Fruit fly (Drosophila melanogaster): ENCODE data around the gene HERC2.

The HERC2 gene

DNA sequence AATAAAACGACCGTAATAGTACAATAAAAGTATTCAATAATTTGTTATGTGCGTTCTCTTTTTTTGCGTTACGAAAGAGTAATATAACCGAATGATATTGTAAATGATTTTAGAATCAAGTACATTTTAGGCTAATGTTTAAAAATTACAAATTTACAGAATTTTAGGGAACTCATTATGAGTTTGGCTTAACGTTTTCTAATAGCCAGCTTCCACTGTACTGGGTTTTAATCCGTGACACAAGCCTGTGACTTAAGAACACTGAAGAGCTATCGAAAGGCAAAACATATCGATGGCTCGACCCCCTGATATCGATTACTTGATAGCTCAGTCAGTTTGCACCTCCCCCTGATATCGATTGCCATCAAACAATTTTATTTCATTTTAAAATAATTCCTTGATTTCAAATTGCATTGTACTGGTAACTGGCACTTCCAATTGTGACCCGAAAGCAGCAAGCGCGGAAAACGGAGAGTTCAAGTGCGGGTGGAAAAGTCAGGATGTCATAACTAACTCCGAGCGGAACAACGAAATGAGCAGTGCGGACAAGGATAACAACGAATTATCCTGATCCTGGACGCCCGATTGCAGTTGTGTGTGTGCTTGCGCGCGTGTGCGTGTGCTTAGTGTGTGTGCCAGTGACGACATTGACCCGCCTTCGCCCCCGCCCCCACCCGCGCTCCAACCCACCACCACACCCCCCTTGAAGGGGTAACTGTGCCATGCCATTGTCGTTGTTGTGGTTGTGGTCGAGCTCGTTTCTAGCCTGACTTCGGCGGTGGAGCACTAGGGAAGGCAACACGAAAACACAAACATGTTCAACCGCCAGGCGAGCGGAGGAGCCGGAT lies at the start of gene HERC2:
Gene HERC2 (plus strand): TSS at position 330 of the 848 bp plus-strand sequence.
- TF ChIP-seq CG8478 (optimal IDR thresholded peaks at IDR 0.05) (no peak), usp (GFP tag; optimal IDR thresholded peaks at IDR 0.05) (no peak), pan (optimal IDR thresholded peaks at IDR 0.05) (no peak), Dll (optimal IDR thresholded peaks at IDR 0.05) (no peak), psq (optimal IDR thresholded peaks at IDR 0.05) (no peak), EcR (GFP tag; optimal IDR thresholded peaks at IDR 0.05) (no peak)

DNA sequence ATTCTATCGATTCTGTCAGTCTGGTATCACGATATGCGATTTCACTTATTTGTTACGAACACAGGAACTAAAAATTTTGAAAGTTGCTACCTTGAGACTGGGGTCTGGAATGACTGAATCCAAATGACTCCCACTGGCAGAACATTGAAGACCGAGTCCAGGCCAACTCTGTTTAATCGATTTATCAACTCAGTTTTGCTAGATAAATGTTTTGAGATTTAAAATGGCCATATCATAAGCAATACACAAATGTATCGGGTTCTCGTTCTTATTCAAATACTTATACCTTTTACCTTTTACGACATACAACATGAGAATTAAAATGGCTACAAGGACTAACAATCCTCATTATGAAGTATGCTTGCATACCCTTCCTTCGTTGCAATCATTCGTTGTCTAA lies 17.8 kb upstream of the HERC2 start, which contains the start of gene CG12679:
Gene CG12679 (minus strand): TSS at position 101 of the 400 bp plus-strand sequence.
- TF ChIP-seq CG8478 (optimal IDR thresholded peaks at IDR 0.05) (no peak), usp (GFP tag; optimal IDR thresholded peaks at IDR 0.05) (no peak), Dll (optimal IDR thresholded peaks at IDR 0.05) (no peak), psq (optimal IDR thresholded peaks at IDR 0.05) (no peak), pan (optimal IDR thresholded peaks at IDR 0.05) (no peak), EcR (GFP tag; optimal IDR thresholded peaks at IDR 0.05) (no peak)

DNA sequence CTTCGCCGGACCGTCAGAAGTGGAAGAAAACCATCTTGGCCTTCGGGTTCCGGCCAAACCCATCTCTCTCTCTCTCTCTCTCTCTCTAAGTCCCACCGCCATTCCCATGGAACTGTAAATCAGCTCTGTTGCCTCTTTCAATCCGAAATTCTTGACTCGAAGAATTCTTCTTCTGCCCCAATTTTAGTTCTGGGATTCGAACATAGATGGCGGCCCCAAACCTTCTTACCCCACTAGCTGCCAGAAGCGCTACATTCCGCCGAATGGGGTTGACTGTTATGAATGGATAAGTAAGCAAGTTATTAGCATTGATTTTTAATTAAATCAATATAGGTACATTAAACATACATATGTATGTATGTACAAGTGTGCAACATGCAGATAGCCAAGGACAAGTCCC lies 8.3 kb upstream of the HERC2 start:
- no peak for TF ChIP-seq psq (optimal IDR thresholded peaks at IDR 0.05)
- TF ChIP-seq usp (GFP tag; optimal IDR thresholded peaks at IDR 0.05) = no peak
- TF ChIP-seq EcR (GFP tag; optimal IDR thresholded peaks at IDR 0.05) = no peak
- no peak for TF ChIP-seq CG8478 (optimal IDR thresholded peaks at IDR 0.05)
- no peak for TF ChIP-seq pan (optimal IDR thresholded peaks at IDR 0.05)
- TF ChIP-seq Dll (optimal IDR thresholded peaks at IDR 0.05) = no peak

DNA sequence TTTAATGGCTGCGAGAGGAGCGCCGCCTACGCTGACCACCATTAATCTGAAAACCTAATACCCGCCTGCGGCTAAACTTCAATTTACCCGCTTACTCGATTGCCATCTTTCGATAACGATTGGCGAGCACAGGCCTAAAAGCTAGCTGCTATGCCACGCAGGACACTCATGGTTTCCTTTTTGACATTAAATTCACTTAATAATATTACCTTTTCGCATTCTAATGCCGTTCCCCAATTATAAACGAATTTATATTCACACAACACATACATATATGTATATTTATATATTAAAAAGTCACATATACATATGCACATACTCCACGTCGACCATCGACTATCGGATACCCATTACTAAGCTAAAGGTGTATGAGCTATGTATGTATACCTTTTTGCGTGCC lies 4.6 kb upstream of the HERC2 start:
- no peak for TF ChIP-seq EcR (GFP tag; optimal IDR thresholded peaks at IDR 0.05)
- no peak for TF ChIP-seq CG8478 (optimal IDR thresholded peaks at IDR 0.05)

DNA sequence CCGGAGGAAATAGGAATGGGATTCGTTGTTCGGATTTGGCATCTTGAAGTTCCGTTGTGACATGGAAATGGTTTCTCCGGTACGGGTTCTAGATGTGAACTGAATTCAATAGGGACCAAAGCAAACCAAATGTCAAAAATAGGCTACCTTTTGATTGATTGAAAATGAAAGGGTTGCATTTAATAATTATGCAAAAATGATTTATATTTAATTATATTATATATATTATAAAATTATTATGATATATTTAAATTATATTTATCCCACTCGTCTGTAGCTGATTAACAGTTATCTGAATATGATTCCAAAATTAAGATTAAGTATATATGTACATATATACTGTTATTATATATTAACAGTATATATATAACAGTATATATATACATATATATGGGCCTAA lies 3.5 kb upstream of the HERC2 start, which contains the start of gene jb:
Gene jb (minus strand): TSS at position 101 of the 400 bp plus-strand sequence.
- TF ChIP-seq Dll (optimal IDR thresholded peaks at IDR 0.05) = no peak
- no peak for TF ChIP-seq pan (optimal IDR thresholded peaks at IDR 0.05)
- TF ChIP-seq usp (GFP tag; optimal IDR thresholded peaks at IDR 0.05) = no peak
- no peak for TF ChIP-seq EcR (GFP tag; optimal IDR thresholded peaks at IDR 0.05)
- TF ChIP-seq psq (optimal IDR thresholded peaks at IDR 0.05) = no peak
- TF ChIP-seq CG8478 (optimal IDR thresholded peaks at IDR 0.05) = no peak

DNA sequence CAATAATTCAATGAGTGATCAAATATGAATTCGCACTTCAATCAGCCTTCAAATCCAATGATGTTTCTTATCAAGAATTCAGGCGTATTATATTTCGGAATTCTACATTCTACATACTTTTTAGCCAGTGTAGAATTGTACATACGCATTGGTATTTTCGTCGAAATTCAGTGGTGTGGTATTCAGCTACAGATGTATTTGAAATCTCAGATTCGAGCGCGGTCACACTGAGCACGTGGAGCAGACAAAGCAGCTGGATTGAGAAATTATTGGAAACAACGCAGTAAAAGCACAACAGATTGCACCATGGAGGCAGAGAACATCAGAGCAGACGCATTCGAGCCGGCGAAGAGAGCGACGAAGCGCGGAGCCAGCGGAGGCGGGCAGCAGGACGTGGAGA lies 3.0 kb upstream of the HERC2 start:
- TF ChIP-seq Dll (optimal IDR thresholded peaks at IDR 0.05) (no peak), EcR (GFP tag; optimal IDR thresholded peaks at IDR 0.05) (no peak), pan (optimal IDR thresholded peaks at IDR 0.05) (no peak), CG8478 (optimal IDR thresholded peaks at IDR 0.05) (no peak), usp (GFP tag; optimal IDR thresholded peaks at IDR 0.05) (no peak), psq (optimal IDR thresholded peaks at IDR 0.05) (no peak)

DNA sequence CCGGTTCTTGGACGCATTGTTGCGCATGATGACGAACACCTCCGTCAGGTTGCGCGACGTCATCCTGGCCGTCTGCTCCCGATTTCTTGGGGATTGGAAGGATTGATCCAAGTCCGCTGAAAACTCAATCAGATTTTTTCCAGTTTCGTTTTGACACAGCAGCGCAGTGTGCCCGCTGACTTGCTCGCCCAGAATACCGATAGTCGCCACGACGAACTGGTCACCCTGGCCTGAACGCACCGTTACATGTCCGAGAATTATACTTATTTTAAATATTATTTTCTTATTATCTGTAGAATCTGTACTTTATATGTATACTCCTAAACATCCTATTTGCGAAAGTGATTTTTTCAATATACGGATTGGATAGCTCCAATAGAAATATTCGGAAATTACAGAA lies 615 bp upstream of the HERC2 start, which contains the start of gene Syx16:
Gene Syx16 (minus strand): TSS at position 172 of the 400 bp plus-strand sequence.
- TF ChIP-seq CG8478 (optimal IDR thresholded peaks at IDR 0.05) (no peak), psq (optimal IDR thresholded peaks at IDR 0.05) (no peak), pan (optimal IDR thresholded peaks at IDR 0.05) (no peak)

DNA sequence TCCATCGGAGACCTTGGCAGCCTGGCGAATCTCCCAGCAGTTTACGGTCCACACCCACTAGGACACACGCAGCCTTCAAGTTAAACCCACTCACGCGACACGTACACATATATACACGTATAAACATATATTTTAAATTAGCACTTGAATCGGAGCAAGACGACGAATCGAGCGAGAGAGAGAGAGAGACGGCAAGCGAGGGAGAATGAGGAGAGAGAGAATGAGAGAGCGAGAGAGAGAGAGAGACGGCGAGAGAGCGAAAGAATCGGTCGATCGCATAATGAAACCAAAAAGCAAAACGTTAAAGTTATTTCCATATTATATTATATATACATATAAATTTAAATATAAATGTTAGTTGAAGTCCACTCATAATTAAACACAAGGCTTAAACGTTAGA lies 17.4 kb downstream of the HERC2 start:
- TF ChIP-seq psq (optimal IDR thresholded peaks at IDR 0.05) (no peak), CG8478 (optimal IDR thresholded peaks at IDR 0.05) (peak; percentile 42)

DNA sequence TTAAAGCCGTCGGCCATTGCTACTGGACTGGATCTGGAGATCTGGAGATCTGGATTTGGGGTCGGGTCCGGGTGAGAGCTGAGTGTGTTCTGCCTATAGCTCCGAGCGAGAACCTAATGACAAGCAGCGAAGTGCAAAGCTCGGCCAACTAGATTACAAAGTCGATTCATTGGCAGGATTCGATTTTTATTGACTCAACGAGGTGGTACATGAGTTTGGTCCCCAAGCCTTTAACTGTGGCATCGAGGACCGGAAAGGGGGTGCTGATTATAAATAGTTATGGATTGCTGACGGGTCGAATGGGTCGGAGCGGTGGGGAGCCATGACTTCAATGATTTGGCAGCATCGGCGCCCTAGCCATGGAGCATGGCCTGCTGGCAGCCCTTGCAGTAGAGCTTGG lies 19.3 kb downstream of the HERC2 start, which contains the start of gene CG15459:
Gene CG15459 (minus strand): TSS at position 101 of the 400 bp plus-strand sequence.
- TF ChIP-seq pan (optimal IDR thresholded peaks at IDR 0.05) = no peak
- no peak for TF ChIP-seq usp (GFP tag; optimal IDR thresholded peaks at IDR 0.05)
- TF ChIP-seq CG8478 (optimal IDR thresholded peaks at IDR 0.05) = no peak
- TF ChIP-seq EcR (GFP tag; optimal IDR thresholded peaks at IDR 0.05) = no peak
- TF ChIP-seq psq (optimal IDR thresholded peaks at IDR 0.05) = no peak
- TF ChIP-seq Dll (optimal IDR thresholded peaks at IDR 0.05) = no peak

DNA sequence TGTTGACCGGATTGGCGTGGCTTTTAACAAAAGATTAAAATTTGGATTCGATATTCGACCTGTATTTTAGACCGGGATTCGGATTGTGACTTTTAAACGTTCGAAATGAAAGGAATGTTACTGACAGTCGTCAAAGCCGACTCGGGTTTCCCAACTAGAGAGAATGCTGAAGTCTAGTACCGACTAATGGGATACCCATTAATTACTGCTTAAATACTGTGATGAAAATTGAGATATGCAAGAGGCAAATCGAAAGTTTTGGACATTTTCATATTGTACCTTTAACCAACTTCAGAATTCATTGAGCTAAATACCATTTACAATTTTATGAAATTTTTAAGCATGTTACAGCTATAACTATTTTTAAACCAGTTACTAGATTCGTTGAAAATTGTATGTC lies 19.9 kb downstream of the HERC2 start, which contains the start of gene CG15458:
Gene CG15458 (minus strand): TSS at position 101 of the 400 bp plus-strand sequence.
- no peak for TF ChIP-seq CG8478 (optimal IDR thresholded peaks at IDR 0.05)
- TF ChIP-seq pan (optimal IDR thresholded peaks at IDR 0.05) = no peak
- TF ChIP-seq Dll (optimal IDR thresholded peaks at IDR 0.05) = no peak
- no peak for TF ChIP-seq psq (optimal IDR thresholded peaks at IDR 0.05)
- TF ChIP-seq usp (GFP tag; optimal IDR thresholded peaks at IDR 0.05) = no peak
- TF ChIP-seq EcR (GFP tag; optimal IDR thresholded peaks at IDR 0.05) = no peak

DNA sequence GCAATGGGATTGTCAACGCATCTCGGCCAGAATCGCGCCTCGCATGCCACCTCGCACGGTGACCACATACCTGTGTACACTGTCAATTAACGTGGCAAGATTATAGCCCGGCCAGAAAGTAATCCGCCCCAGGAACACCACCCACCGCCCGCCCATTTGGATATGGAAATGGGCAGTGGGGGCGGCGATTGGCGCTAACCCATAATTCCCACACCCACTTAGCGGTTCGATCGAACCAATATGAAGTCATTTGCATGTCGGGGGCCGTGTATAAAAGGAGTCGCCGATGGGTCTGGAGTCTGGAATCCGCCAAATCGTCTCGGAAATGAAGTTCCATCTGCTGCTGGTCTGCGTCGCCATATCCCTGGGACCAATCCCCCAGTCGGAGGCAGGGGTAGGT lies 21.2 kb downstream of the HERC2 start, which contains the start of gene Obp19a:
Gene Obp19a (plus strand): TSS at position 301 of the 400 bp plus-strand sequence.
- no peak for TF ChIP-seq psq (optimal IDR thresholded peaks at IDR 0.05)
- no peak for TF ChIP-seq usp (GFP tag; optimal IDR thresholded peaks at IDR 0.05)
- no peak for TF ChIP-seq pan (optimal IDR thresholded peaks at IDR 0.05)
- TF ChIP-seq CG8478 (optimal IDR thresholded peaks at IDR 0.05) = no peak
- TF ChIP-seq EcR (GFP tag; optimal IDR thresholded peaks at IDR 0.05) = no peak
- no peak for TF ChIP-seq Dll (optimal IDR thresholded peaks at IDR 0.05)

DNA sequence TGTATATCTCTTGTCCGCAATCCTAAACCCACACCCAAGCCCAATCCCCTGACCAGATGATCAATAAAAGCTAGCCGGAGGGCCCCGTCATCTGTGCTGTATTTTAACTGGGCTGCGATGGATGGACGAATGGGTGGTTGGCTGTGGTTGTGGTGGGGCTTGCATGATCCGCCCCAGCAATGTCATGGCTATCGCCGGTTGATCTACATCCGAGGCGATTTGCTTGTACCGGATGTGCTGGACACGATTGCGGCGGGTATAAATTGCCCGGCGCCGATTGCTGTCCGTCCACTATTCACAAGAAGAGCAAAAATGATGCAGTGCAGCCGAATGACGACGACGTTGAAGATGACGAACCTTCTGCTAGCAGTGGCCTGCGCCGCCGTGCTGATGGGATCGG lies 22.2 kb downstream of the HERC2 start, which contains the start of gene Obp19b:
Gene Obp19b (plus strand): TSS at position 301 of the 400 bp plus-strand sequence.
- TF ChIP-seq pan (optimal IDR thresholded peaks at IDR 0.05) (no peak), CG8478 (optimal IDR thresholded peaks at IDR 0.05) (no peak), Dll (optimal IDR thresholded peaks at IDR 0.05) (no peak), usp (GFP tag; optimal IDR thresholded peaks at IDR 0.05) (no peak), psq (optimal IDR thresholded peaks at IDR 0.05) (no peak), EcR (GFP tag; optimal IDR thresholded peaks at IDR 0.05) (no peak)

Data from whole organism.